Worm (Caenorhabditis elegans) whole organism, young adult: ENCODE results near the gene F14E5.2.
"Not testable (repeated sequence)": the region's sequence is repeated elsewhere in the genome, so short reads cannot be mapped to it uniquely, and the experiment has no call there.

ENCODE experiments used
- F22D6.2 ChIP-seq: sonication (generic microtip); optimal IDR thresholded peaks from 2 replicates; lab custom pipeline; 2016; ENCODE audit warnings: mild to moderate bottlenecking, missing genetic modification characterization, missing compliant biosample characterization
- Y53F4B.3 ChIP-seq: fragments of 200-800 bp; sonication (Bioruptor generic); IDR thresholded peaks from 2 replicates; pipeline ENCODE4 v1.3.6; 2022; ENCODE audit warnings: missing genetic modification reagents, missing genetic modification characterization, missing compliant biosample characterization
- Y56A3A.18 ChIP-seq: fragments of 200-800 bp; sonication (Bioruptor generic); IDR thresholded peaks from 2 replicates; pipeline ENCODE4 v1.3.6; 2022; ENCODE audit warnings: missing genetic modification reagents, missing genetic modification characterization, missing compliant biosample characterization
- ama-1 ChIP-seq, 3 experiments: fragments of 150-350 bp in 1 of 3; sonication (generic microtip) in 2 of 3; optimal IDR thresholded peaks; 2 replicates each; lab custom pipeline; 2014 to 2018; ENCODE audit warnings: missing biosample characterization in 2 of 3, missing genetic modification characterization in 2 of 3, missing genetic modification reagents in 2 of 3
- ceh-100 ChIP-seq: fragments of 200-800 bp; sonication (Bioruptor generic); IDR thresholded peaks from 2 replicates; pipeline ENCODE4 v1.3.6; 2022; ENCODE audit warnings: missing genetic modification reagents, missing genetic modification characterization, missing compliant biosample characterization
- hlh-26 ChIP-seq: fragments of 200-800 bp; sonication (Bioruptor generic); conservative IDR thresholded peaks from 2 replicates; pipeline ENCODE4 v1.3.6; 2022; ENCODE audit warnings: missing genetic modification reagents, missing genetic modification characterization, missing compliant biosample characterization
- hsf-1 ChIP-seq: fragments of 200-800 bp; sonication (Bioruptor generic); IDR thresholded peaks from 2 replicates; pipeline ENCODE4 v1.3.6; 2022; ENCODE audit warnings: missing genetic modification reagents, missing genetic modification characterization, missing compliant biosample characterization
- lin-54 ChIP-seq: fragments of 200-800 bp; sonication (Bioruptor generic); optimal IDR thresholded peaks from 2 replicates; lab custom pipeline; 2018; ENCODE audit warnings: mild to moderate bottlenecking, missing genetic modification characterization, missing compliant biosample characterization
- madf-10 ChIP-seq: sonication (generic microtip); optimal IDR thresholded peaks from 2 replicates; lab custom pipeline; 2016; ENCODE audit warnings: mild to moderate bottlenecking, missing genetic modification characterization, missing compliant biosample characterization
- mel-28 ChIP-seq: sonication (generic microtip); optimal IDR thresholded peaks from 2 replicates; lab custom pipeline; 2016; ENCODE audit warnings: borderline replicate concordance, mild to moderate bottlenecking, missing genetic modification characterization, missing compliant biosample characterization
- sdz-38 ChIP-seq: sonication (generic microtip); optimal IDR thresholded peaks from 2 replicates; lab custom pipeline; 2016; ENCODE audit warnings: missing genotype, missing genetic modification characterization, missing compliant biosample characterization
- snpc-4 ChIP-seq, 5 experiments: fragments of 150-350 bp in 1 of 5; sonication (generic microtip) in 4 of 5; optimal IDR thresholded peaks; 2 replicates each; lab custom pipeline; 2014 to 2018; ENCODE audit warnings: missing genetic modification characterization in 5 of 5, missing biosample characterization in 3 of 5, antibody characterized with exemption in 2 of 5, mild to moderate bottlenecking in 2 of 5, missing compliant biosample characterization in 2 of 5, missing genotype in 2 of 5, moderate library complexity in 2 of 5, missing genetic modification reagents in 1 of 5
- tbx-9 ChIP-seq: sonication (generic microtip); optimal IDR thresholded peaks from 2 replicates; lab custom pipeline; 2016; ENCODE audit warnings: borderline replicate concordance, missing genetic modification characterization, inconsistent platforms, missing compliant biosample characterization
- ztf-6 ChIP-seq: fragments of 200-800 bp; sonication (Bioruptor generic); IDR thresholded peaks from 2 replicates; pipeline ENCODE4 v1.3.6; 2022; ENCODE audit warnings: missing genetic modification reagents, missing genetic modification characterization, missing compliant biosample characterization

- TF ChIP-seq tbx-9; sdz-38 (tag; lab: Kevin White, UChicago); hsf-1 (GFP tag; lab: Robert Waterston, UW); F22D6.2 (tag; lab: Kevin White, UChicago); madf-10; ztf-6 (GFP tag; lab: Robert Waterston, UW); mel-28; snpc-4 (GFP tag; optimal IDR thresholded peaks at IDR 0.05; lab: Kevin White, UChicago); snpc-4 (tag; optimal IDR thresholded peaks at IDR 0.05; lab: Kevin White, UChicago); ceh-100 (GFP tag; lab: Robert Waterston, UW); hlh-26 (GFP tag; lab: Robert Waterston, UW); Y56A3A.18 (GFP tag; lab: Robert Waterston, UW); lin-54 (GFP tag; lab: Kevin White, UChicago); Y53F4B.3; ama-1 (optimal IDR thresholded peaks at IDR 0.05; lab: Kevin White, UChicago); ama-1 (GFP tag; optimal IDR thresholded peaks at IDR 0.05; lab: Kevin White, UChicago): not testable (repeated sequence)
These were observed 8.9 kb downstream of the F14E5.2 start, which contains the start of gene F14E5.8 for ce11 chrII:8419798-8420197.
